Worm (Caenorhabditis elegans) whole organism, late embryonic: ENCODE results near the gene C35A11.2.

Experiments
- C08G9.2 ChIP-seq: sonication (generic microtip); optimal IDR thresholded peaks from 2 replicates; lab custom pipeline; 2016; ENCODE audit warnings: mild to moderate bottlenecking, missing genetic modification characterization, moderate library complexity, missing compliant biosample characterization
- F13H6.1 ChIP-seq: sonication (generic microtip); optimal IDR thresholded peaks from 2 replicates; lab custom pipeline; 2016; ENCODE audit warnings: missing genetic modification characterization, missing compliant biosample characterization
- K02D7.2 ChIP-seq: sonication (generic microtip); optimal IDR thresholded peaks from 2 replicates; lab custom pipeline; 2017; ENCODE audit warnings: mild to moderate bottlenecking, missing genetic modification characterization, missing compliant biosample characterization
- Y22D7AL.16 ChIP-seq: sonication (generic microtip); optimal IDR thresholded peaks from 2 replicates; lab custom pipeline; 2016; ENCODE audit warnings: missing genetic modification characterization, missing compliant biosample characterization
- ahr-1 ChIP-seq: sonication (generic microtip); optimal IDR thresholded peaks from 2 replicates; lab custom pipeline; 2016; ENCODE audit warnings: missing genetic modification characterization, missing compliant biosample characterization
- ceh-19 ChIP-seq: fragments of 200-800 bp; sonication (Bioruptor generic); optimal IDR thresholded peaks from 2 replicates; lab custom pipeline; 2018; ENCODE audit warnings: mild to moderate bottlenecking, missing genetic modification characterization, missing compliant biosample characterization
- ceh-2 ChIP-seq: sonication (generic microtip); optimal IDR thresholded peaks from 2 replicates; lab custom pipeline; 2016; ENCODE audit warnings: missing genotype, missing genetic modification characterization, missing compliant biosample characterization
- ceh-34 ChIP-seq: sonication (generic microtip); optimal IDR thresholded peaks from 2 replicates; lab custom pipeline; 2016; ENCODE audit warnings: mild to moderate bottlenecking, missing genetic modification characterization, missing compliant biosample characterization
- che-1 ChIP-seq: sonication (generic microtip); optimal IDR thresholded peaks from 2 replicates; lab custom pipeline; 2016; ENCODE audit warnings: mild to moderate bottlenecking, missing genetic modification characterization, missing compliant biosample characterization
- elt-4 ChIP-seq: sonication (generic microtip); optimal IDR thresholded peaks from 2 replicates; lab custom pipeline; 2016; ENCODE audit warnings: missing genetic modification characterization, missing compliant biosample characterization
- eyg-1 ChIP-seq: sonication (generic microtip); optimal IDR thresholded peaks from 2 replicates; lab custom pipeline; 2016; ENCODE audit warnings: missing genotype, missing genetic modification characterization, missing compliant biosample characterization
- fax-1 ChIP-seq: sonication (generic microtip); optimal IDR thresholded peaks from 2 replicates; lab custom pipeline; 2016; ENCODE audit warnings: missing genotype, missing genetic modification characterization, missing compliant biosample characterization
- fkh-6 ChIP-seq: sonication (generic microtip); optimal IDR thresholded peaks from 2 replicates; lab custom pipeline; 2016; ENCODE audit warnings: missing genetic modification characterization, missing compliant biosample characterization
- gmeb-2 ChIP-seq: sonication (generic microtip); optimal IDR thresholded peaks from 2 replicates; lab custom pipeline; 2016; ENCODE audit warnings: missing genetic modification characterization, inconsistent platforms, missing compliant biosample characterization
- hlh-13 ChIP-seq: fragments of 200-800 bp; sonication (Bioruptor generic); optimal IDR thresholded peaks from 2 replicates; lab custom pipeline; 2018; ENCODE audit warnings: mild to moderate bottlenecking, missing genetic modification characterization, missing compliant biosample characterization
- hlh-8 ChIP-seq: sonication (generic microtip); optimal IDR thresholded peaks from 2 replicates; lab custom pipeline; 2016; ENCODE audit warnings: missing genotype, missing genetic modification characterization, missing compliant biosample characterization
- lin-11 ChIP-seq: fragments of 200-800 bp; sonication (Bioruptor generic); optimal IDR thresholded peaks from 2 replicates; lab custom pipeline; 2018; ENCODE audit warnings: mild to moderate bottlenecking, missing genetic modification characterization, missing compliant biosample characterization
- mec-3 ChIP-seq: sonication (generic microtip); optimal IDR thresholded peaks from 2 replicates; lab custom pipeline; 2016; ENCODE audit warnings: borderline replicate concordance, missing genetic modification characterization, missing compliant biosample characterization
- odd-2 ChIP-seq: sonication (generic microtip); optimal IDR thresholded peaks from 2 replicates; lab custom pipeline; 2017; ENCODE audit warnings: antibody characterized with exemption, mild to moderate bottlenecking, missing genetic modification characterization, missing compliant biosample characterization
- pag-3 ChIP-seq: sonication (generic microtip); optimal IDR thresholded peaks from 2 replicates; lab custom pipeline; 2016; ENCODE audit warnings: missing compliant biosample characterization, missing genetic modification characterization, borderline replicate concordance
- pha-2 ChIP-seq: sonication (generic microtip); optimal IDR thresholded peaks from 2 replicates; lab custom pipeline; 2017; ENCODE audit warnings: mild to moderate bottlenecking, missing genetic modification characterization, missing compliant biosample characterization
- pqm-1 ChIP-seq: sonication (generic microtip); optimal IDR thresholded peaks from 2 replicates; lab custom pipeline; 2016; ENCODE audit warnings: missing genetic modification characterization, missing compliant biosample characterization
- ref-2 ChIP-seq: sonication (generic microtip); optimal IDR thresholded peaks from 2 replicates; lab custom pipeline; 2016; ENCODE audit warnings: missing genetic modification characterization, missing compliant biosample characterization
- sdc-2 ChIP-seq: sonication (generic microtip); optimal IDR thresholded peaks from 2 replicates; lab custom pipeline; 2016; ENCODE audit warnings: missing genotype, missing genetic modification characterization, missing compliant biosample characterization
- sox-2 ChIP-seq: fragments of 200-800 bp; sonication (Bioruptor generic); IDR thresholded peaks from 2 replicates; pipeline ENCODE4 v1.3.6; 2022; ENCODE audit warnings: missing genetic modification reagents, missing genetic modification characterization, missing compliant biosample characterization
- syd-9 ChIP-seq: sonication (generic microtip); optimal IDR thresholded peaks from 2 replicates; lab custom pipeline; 2016; ENCODE audit warnings: mild to moderate bottlenecking, missing genetic modification characterization, moderate library complexity, missing compliant biosample characterization
- unc-3 ChIP-seq, 2 experiments: fragments of 200-800 bp in 1 of 2; sonication (Bioruptor generic) in 1 of 2; sonication (generic microtip) in 1 of 2; conservative IDR thresholded peaks in 1 of 2; optimal IDR thresholded peaks in 1 of 2; 2 replicates each; pipeline versions ENCODE4 v1.3.6 to Lab custom; 2016 to 2022; ENCODE audit warnings: missing compliant biosample characterization in 2 of 2, missing genetic modification characterization in 2 of 2, missing genetic modification reagents in 1 of 2
- unc-55 ChIP-seq: sonication (generic microtip); optimal IDR thresholded peaks from 2 replicates; lab custom pipeline; 2017; ENCODE audit warnings: missing biosample characterization, missing genetic modification reagents, missing genetic modification characterization

Gene C35A11.2

ce11 chrV:5385914-5386493, at the start of gene C35A11.2:
C35A11.2 (plus strand) TSS chrV:5386299.
- TF ChIP-seq sox-2 = no peak
- no peak for TF ChIP-seq unc-3 (GFP tag; conservative IDR thresholded peaks at IDR 0.05; lab: Robert Waterston, UW)
- TF ChIP-seq unc-3 (tag; optimal IDR thresholded peaks at IDR 0.05; lab: Kevin White, UChicago) = no peak

DNA sequence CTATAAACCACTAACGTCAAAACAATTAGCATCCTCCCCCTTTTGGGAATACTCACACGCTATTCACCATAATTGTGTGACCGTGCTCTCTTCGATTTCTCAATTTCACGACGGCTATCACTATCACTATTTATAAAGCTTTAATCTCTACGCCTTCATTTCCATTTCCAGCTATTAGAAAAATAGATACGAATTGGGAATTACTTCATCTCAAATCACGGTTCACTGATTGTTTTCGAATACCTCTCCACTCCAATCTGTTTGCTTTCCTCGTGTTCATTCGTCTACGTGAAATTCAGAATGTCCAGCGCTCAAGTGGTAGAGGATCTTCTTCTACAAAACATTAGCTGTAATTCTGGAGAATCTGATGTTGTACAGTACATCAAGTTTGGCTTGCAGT, 49.2 kb upstream of the C35A11.2 start, which contains the start of gene srg-29:
TSS of gene srg-29 (plus strand) at position 301 of the 400 bp plus-strand sequence.
- no peak for TF ChIP-seq pha-2 (tag; lab: Kevin White, UChicago)
- no peak for TF ChIP-seq unc-55 (GFP tag; lab: Kevin White, UChicago)
- TF ChIP-seq elt-4 (tag; lab: Kevin White, UChicago) = no peak
- no peak for TF ChIP-seq hlh-13 (GFP tag; lab: Kevin White, UChicago)
- no peak for TF ChIP-seq fkh-6 (tag; lab: Kevin White, UChicago)
- no peak for TF ChIP-seq Y22D7AL.16 (tag; lab: Kevin White, UChicago)
- no peak for TF ChIP-seq eyg-1
- TF ChIP-seq gmeb-2 (tag; lab: Kevin White, UChicago) = no peak
- TF ChIP-seq F13H6.1 = no peak
- TF ChIP-seq mec-3 (tag; lab: Kevin White, UChicago) = no peak
- TF ChIP-seq hlh-8 = no peak

ce11 chrV:5339497-5339896, 46.6 kb upstream of the C35A11.2 start, which contains the start of gene srg-27:
srg-27 (plus strand) TSS chrV:5339797.
- TF ChIP-seq lin-11 (tag; lab: Kevin White, UChicago) = no peak
- no peak for TF ChIP-seq sdc-2 (tag; lab: Kevin White, UChicago)
- no peak for TF ChIP-seq hlh-13 (GFP tag; lab: Kevin White, UChicago)

- TF ChIP-seq C08G9.2 = no peak
- TF ChIP-seq pag-3 (tag; lab: Kevin White, UChicago) = no peak
- TF ChIP-seq ceh-2 = no peak
- TF ChIP-seq ref-2 = no peak
- TF ChIP-seq odd-2 = no peak
- TF ChIP-seq ceh-34 (tag; lab: Kevin White, UChicago) = no peak
- no peak for TF ChIP-seq pqm-1 (tag; lab: Kevin White, UChicago)
- no peak for TF ChIP-seq mec-3 (tag; lab: Kevin White, UChicago)
- no peak for TF ChIP-seq F13H6.1
- no peak for TF ChIP-seq syd-9 (tag; lab: Kevin White, UChicago)
These were observed 40.7 kb upstream of the C35A11.2 start, which contains the start of gene srg-25 for ce11 chrV:5345419-5345818. srg-25 (minus strand) TSS chrV:5345519.

DNA sequence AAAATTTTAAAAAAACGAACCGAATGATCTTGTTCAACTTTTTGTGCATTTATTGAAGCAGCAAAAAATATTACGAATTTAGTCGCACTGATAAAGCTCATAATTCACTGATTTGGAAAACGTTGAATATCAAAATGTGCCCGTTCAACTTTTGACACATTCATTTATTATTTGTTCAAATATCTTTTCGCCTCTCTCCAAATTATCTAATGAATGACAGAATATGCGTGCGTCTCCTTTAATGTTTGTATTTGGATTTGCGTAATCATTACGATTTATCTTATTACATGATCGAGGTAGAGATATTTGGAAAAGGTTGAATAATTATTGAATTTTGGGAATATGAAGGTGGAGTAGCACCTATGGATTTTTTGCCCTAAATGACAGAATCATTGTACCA, 36.6 kb upstream of the C35A11.2 start, which contains the start of gene T09D3.3:
TSS of gene T09D3.3 (minus strand) at position 101 of the 400 bp plus-strand sequence.
- no peak for TF ChIP-seq ceh-19 (GFP tag; lab: Kevin White, UChicago)
- TF ChIP-seq sdc-2 (tag; lab: Kevin White, UChicago) = no peak
- TF ChIP-seq che-1 = no peak
- no peak for TF ChIP-seq K02D7.2 (tag; lab: Kevin White, UChicago)
- no peak for TF ChIP-seq ahr-1 (tag; lab: Kevin White, UChicago)

DNA sequence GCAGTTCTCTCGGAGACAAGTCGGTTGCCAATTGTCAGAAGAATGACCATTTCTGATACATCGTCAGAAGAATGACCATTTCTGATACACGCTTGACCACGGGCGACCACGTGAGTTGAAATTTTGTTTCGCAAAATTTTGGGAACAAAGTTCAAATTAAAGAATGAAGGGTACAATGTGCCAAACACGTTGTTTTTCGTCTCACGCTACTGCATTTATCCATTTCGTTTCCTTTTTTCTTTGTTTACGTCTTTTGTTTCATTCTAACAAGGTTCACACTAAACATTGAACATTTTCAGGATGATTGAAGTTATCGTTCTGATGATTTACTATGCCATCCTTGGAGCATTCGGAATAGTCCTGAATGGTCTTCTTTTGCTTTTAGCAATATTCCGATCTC, 34.6 kb upstream of the C35A11.2 start, which contains the start of gene srd-9:
TSS of gene srd-9 (plus strand) at position 301 of the 400 bp plus-strand sequence.
- TF ChIP-seq odd-2 = no peak

ce11 chrV:5358772-5359171, 27.3 kb upstream of the C35A11.2 start, which contains the start of gene nhr-216:
nhr-216 (minus strand) TSS chrV:5358872.
- TF ChIP-seq fax-1 (tag; lab: Kevin White, UChicago) (no peak), pqm-1 (tag; lab: Kevin White, UChicago) (no peak)
